Worm (Caenorhabditis elegans) whole organism, L4 larva: Measurements from ENCODE around the gene igcm-1.

ENCODE experiments used
- D1046.2 ChIP-seq: fragments of 200-800 bp; sonication (Bioruptor generic); IDR thresholded peaks from 2 replicates; pipeline ENCODE4 v1.3.6; 2022; ENCODE audit warnings: missing genetic modification characterization, missing compliant biosample characterization
- F44E2.7 ChIP-seq: fragments of 200-800 bp; sonication (Bioruptor generic); IDR thresholded peaks from 2 replicates; pipeline ENCODE4 v2.1.2; 2022; ENCODE audit warnings: missing genetic modification characterization, missing compliant biosample characterization
- T20F7.1 ChIP-seq: fragments of 200-800 bp; sonication (Bioruptor generic); optimal IDR thresholded peaks from 2 replicates; lab custom pipeline; 2018; ENCODE audit warnings: mild to moderate bottlenecking, missing genetic modification characterization, missing compliant biosample characterization
- Y5F2A.4 ChIP-seq: fragments of 200-800 bp; sonication (Bioruptor generic); optimal IDR thresholded peaks from 2 replicates; lab custom pipeline; 2018; ENCODE audit warnings: mild to moderate bottlenecking, missing genetic modification characterization, missing compliant biosample characterization
- aly-2 ChIP-seq: sonication (generic microtip); optimal IDR thresholded peaks from 2 replicates; lab custom pipeline; 2018; ENCODE audit warnings: missing biosample characterization, missing genetic modification characterization
- egl-27 ChIP-seq: sonication (generic microtip); optimal IDR thresholded peaks from 3 replicates; lab custom pipeline; 2017; ENCODE audit warnings: missing biosample characterization, missing genetic modification reagents, missing genetic modification characterization
- fos-1 ChIP-seq: fragments of 150-350 bp; optimal IDR thresholded peaks from 2 replicates; lab custom pipeline; 2014; ENCODE audit warnings: missing biosample characterization, missing genetic modification characterization
- lsy-2 ChIP-seq, 2 experiments: fragments of 150-350 bp in 1 of 2; sonication (generic microtip) in 1 of 2; optimal IDR thresholded peaks; 2 replicates each; lab custom pipeline; 2014 to 2017; ENCODE audit warnings: missing biosample characterization in 2 of 2, missing genetic modification characterization in 2 of 2
- mdl-1 ChIP-seq, 2 experiments: fragments of 150-350 bp in 1 of 2; sonication (generic microtip) in 1 of 2; optimal IDR thresholded peaks; 2 replicates each; lab custom pipeline; 2014 to 2017; ENCODE audit warnings: missing biosample characterization in 2 of 2, missing genetic modification characterization in 2 of 2
- nhr-6 ChIP-seq: fragments of 150-350 bp; optimal IDR thresholded peaks from 2 replicates; lab custom pipeline; 2014; ENCODE audit warnings: missing biosample characterization, missing genetic modification characterization
- pha-4 ChIP-seq, 2 experiments: fragments of 150-350 bp in 1 of 2; fragments of 200-800 bp in 1 of 2; sonication (Bioruptor generic) in 1 of 2; IDR thresholded peaks in 1 of 2; optimal IDR thresholded peaks in 1 of 2; 2 replicates each; pipeline versions ENCODE4 v1.3.6 to Lab custom; 2014 to 2022; ENCODE audit warnings: missing genetic modification characterization in 2 of 2, missing genetic modification reagents in 2 of 2, missing biosample characterization in 1 of 2, missing compliant biosample characterization in 1 of 2
- tag-97 ChIP-seq: fragments of 200-800 bp; sonication (Bioruptor generic); IDR thresholded peaks from 2 replicates; pipeline ENCODE4 v1.3.6; 2022; ENCODE audit warnings: missing genetic modification characterization, missing compliant biosample characterization
- unc-39 ChIP-seq: sonication (generic microtip); optimal IDR thresholded peaks from 2 replicates; lab custom pipeline; 2017; ENCODE audit warnings: missing biosample characterization, missing genetic modification characterization
- unc-62 ChIP-seq, 3 experiments: fragments of 150-350 bp in 1 of 3; sonication (generic microtip); optimal IDR thresholded peaks in 2 of 3; peaks in 1 of 3; 1 replicate in 1 of 3; 2 replicates in 2 of 3; lab custom pipeline; 2014 to 2017; ENCODE audit warnings: missing biosample characterization in 3 of 3, missing genetic modification characterization in 3 of 3, missing genetic modification reagents in 3 of 3, missing genotype in 1 of 3

DNA sequence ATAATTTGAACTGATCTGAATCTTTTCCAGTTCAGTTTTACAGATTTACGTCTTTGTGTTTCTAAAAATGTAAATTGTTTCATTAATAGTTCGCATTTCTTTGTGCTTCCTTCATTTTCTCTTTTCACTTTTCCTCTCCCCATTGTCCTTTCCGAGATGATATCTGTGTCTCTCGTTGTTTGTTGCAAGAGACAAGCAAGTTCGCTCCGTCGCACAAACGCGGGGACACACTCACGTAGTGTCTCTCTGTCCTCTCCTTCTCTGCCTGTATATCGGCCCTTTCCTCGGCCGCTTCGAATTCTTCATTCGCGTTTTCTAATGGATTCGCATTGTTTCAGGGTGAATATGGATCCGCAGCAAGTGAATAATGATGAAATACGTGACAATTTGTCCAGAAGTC lies 25.6 kb upstream of the igcm-1 start, which contains the start of gene ZC13.1:
- TF ChIP-seq F44E2.7 = no peak
- no peak for TF ChIP-seq unc-39
- peak in 1 of 2 experiments; percentile 81 for TF ChIP-seq lsy-2 (tag; optimal IDR thresholded peaks at IDR 0.05; lab: Kevin White, UChicago)
- no peak for TF ChIP-seq tag-97 (GFP tag; lab: Robert Waterston, UW)
- no peak for TF ChIP-seq egl-27 (tag; lab: Kevin White, UChicago)
- TF ChIP-seq pha-4 (GFP tag; IDR thresholded peaks at IDR 0.05; lab: Robert Waterston, UW) = no peak
- peak; percentile 38 for TF ChIP-seq pha-4 (tag; optimal IDR thresholded peaks at IDR 0.05; lab: Kevin White, UChicago)
- TF ChIP-seq D1046.2 (GFP tag; lab: Robert Waterston, UW) = no peak
- TF ChIP-seq fos-1 (tag; lab: Kevin White, UChicago) = no peak
- TF ChIP-seq mdl-1 (tag; optimal IDR thresholded peaks at IDR 0.05; lab: Kevin White, UChicago) = peak in 1 of 2 experiments; percentile 45
- TF ChIP-seq Y5F2A.4 (GFP tag; lab: Kevin White, UChicago) = no peak
- no peak for TF ChIP-seq aly-2 (tag; lab: Kevin White, UChicago)
- peak; percentile 1 for TF ChIP-seq T20F7.1
- no peak for TF ChIP-seq unc-62 (GFP tag; optimal IDR thresholded peaks at IDR 0.05 in 1 of 2; lab: Kevin White, UChicago)
- TF ChIP-seq unc-62 (tag; optimal IDR thresholded peaks at IDR 0.05; lab: Kevin White, UChicago) = no peak
- no peak for TF ChIP-seq nhr-6 (tag; lab: Kevin White, UChicago)
